Worm (Caenorhabditis elegans): ENCODE data around the gene dgk-4.

DNA sequence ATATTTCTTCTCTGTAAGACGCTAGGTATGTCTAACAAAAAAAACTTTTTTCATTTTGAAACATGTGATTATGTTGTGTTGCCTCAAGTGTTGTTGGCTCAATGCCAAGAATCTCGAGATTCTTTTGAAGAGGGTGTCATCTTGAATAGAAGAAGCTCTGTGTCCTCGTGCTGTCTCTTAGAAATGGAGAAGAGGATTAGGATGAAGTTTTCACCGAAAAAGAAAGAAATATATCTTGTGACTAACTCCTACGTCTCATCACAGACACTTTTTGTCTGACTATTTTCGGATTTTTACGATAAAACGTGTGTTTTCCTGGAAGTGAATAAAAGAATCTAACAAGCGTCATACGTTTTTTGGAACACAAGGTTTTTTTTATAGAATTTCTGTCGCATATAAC, 43.5 kb upstream of the dgk-4 start:
- TF ChIP-seq ceh-19 (GFP tag; optimal IDR thresholded peaks at IDR 0.05) = no peak
- TF ChIP-seq lin-11 (tag; optimal IDR thresholded peaks at IDR 0.05) = no peak
- TF ChIP-seq tbx-2 (tag; optimal IDR thresholded peaks at IDR 0.05) = no peak
- TF ChIP-seq C38D4.7 (GFP tag; optimal IDR thresholded peaks at IDR 0.05) = no peak
- no peak for TF ChIP-seq ama-1 (optimal IDR thresholded peaks at IDR 0.05)
- no peak for TF ChIP-seq ceh-45 (GFP tag; IDR thresholded peaks at IDR 0.05)
- no peak for TF ChIP-seq ceh-14 (tag; optimal IDR thresholded peaks at IDR 0.05)
- no peak for TF ChIP-seq F13H6.1 (tag; optimal IDR thresholded peaks at IDR 0.05)

Measured in whole organism, late embryonic.